Fruit fly (Drosophila melanogaster) whole organism, embryonic: ENCODE data around the gene Rdh.

Source experiments
- ATbp ChIP-seq: fragments of 200-800 bp; sonication (Bioruptor generic); optimal IDR thresholded peaks from 2 replicates; lab custom pipeline; 2017; ENCODE audit warnings: missing biosample characterization, mild to moderate bottlenecking, missing genetic modification characterization, missing genetic modification reagents
- CG10366 ChIP-seq: fragments of 200-800 bp; sonication (Bioruptor generic); IDR thresholded peaks from 2 replicates; pipeline ENCODE4 v1.3.6; 2022; ENCODE audit warnings: missing biosample characterization, missing genetic modification characterization
- CG11085 ChIP-seq: fragments of 200-800 bp; sonication (Bioruptor generic); IDR thresholded peaks from 2 replicates; pipeline ENCODE4 v1.3.6; 2022; ENCODE audit warnings: missing biosample characterization, missing genetic modification characterization
- CG11093 ChIP-seq: fragments of 200-800 bp; sonication (Bioruptor generic); IDR thresholded peaks from 3 replicates; pipeline ENCODE4 v1.3.6; 2022; ENCODE audit warnings: missing biosample characterization, missing genetic modification characterization
- CG12104 ChIP-seq: fragments of 200-800 bp; sonication (Bioruptor generic); optimal IDR thresholded peaks from 3 replicates; lab custom pipeline; 2016; ENCODE audit warnings: missing biosample characterization, missing genetic modification characterization
- CG1233 ChIP-seq: fragments of 200-800 bp; sonication (Bioruptor generic); optimal IDR thresholded peaks from 4 replicates; lab custom pipeline; 2018; ENCODE audit warnings: missing biosample characterization, mild to moderate bottlenecking, missing genetic modification characterization
- CG15073 ChIP-seq: fragments of 200-800 bp; sonication (Bioruptor generic); optimal IDR thresholded peaks from 2 replicates; lab custom pipeline; 2016; ENCODE audit warnings: missing biosample characterization, missing genetic modification characterization
- CG15601 ChIP-seq: fragments of 200-800 bp; sonication (Bioruptor generic); optimal IDR thresholded peaks from 3 replicates; lab custom pipeline; 2019; ENCODE audit warnings: missing biosample characterization, mild to moderate bottlenecking, missing genetic modification characterization, moderate library complexity
- CG1602 ChIP-seq: fragments of 200-800 bp; sonication (Bioruptor generic); optimal IDR thresholded peaks from 3 replicates; lab custom pipeline; 2016; ENCODE audit warnings: missing biosample characterization, missing genetic modification characterization
- CG17359 ChIP-seq: fragments of 200-800 bp; sonication (Bioruptor generic); optimal IDR thresholded peaks from 3 replicates; lab custom pipeline; 2018; ENCODE audit warnings: missing biosample characterization, mild to moderate bottlenecking, missing genetic modification characterization, moderate library complexity
- CG17802 ChIP-seq: fragments of 200-800 bp; sonication (Bioruptor generic); optimal IDR thresholded peaks from 2 replicates; lab custom pipeline; 2018; ENCODE audit warnings: missing biosample characterization, mild to moderate bottlenecking, missing genetic modification characterization, moderate library complexity
- CG17829 ChIP-seq: fragments of 200-800 bp; optimal IDR thresholded peaks from 2 replicates; lab custom pipeline; 2019; ENCODE audit warnings: missing biosample characterization, mild to moderate bottlenecking, missing genetic modification characterization, moderate library complexity
- CG18619 ChIP-seq: fragments of 200-800 bp; sonication (Bioruptor generic); optimal IDR thresholded peaks from 3 replicates; lab custom pipeline; 2017; ENCODE audit warnings: missing biosample characterization, mild to moderate bottlenecking, missing genetic modification characterization
- CG2199 ChIP-seq: fragments of 200-800 bp; sonication (Bioruptor generic); IDR thresholded peaks from 3 replicates; pipeline ENCODE4 v1.3.6; 2022; ENCODE audit warnings: missing biosample characterization, missing genetic modification characterization
- CG30431 ChIP-seq: fragments of 200-800 bp; sonication (Bioruptor generic); optimal IDR thresholded peaks from 2 replicates; lab custom pipeline; 2017; ENCODE audit warnings: missing biosample characterization, missing genetic modification characterization
- CG31441 ChIP-seq: fragments of 200-800 bp; sonication (Bioruptor generic); IDR thresholded peaks from 2 replicates; pipeline ENCODE4 v1.3.6; 2022; ENCODE audit warnings: missing biosample characterization, missing genetic modification characterization
- CG3838 ChIP-seq: fragments of 200-800 bp; sonication (Bioruptor generic); optimal IDR thresholded peaks from 3 replicates; lab custom pipeline; 2016; ENCODE audit warnings: missing biosample characterization, missing genetic modification characterization
- CG4854 ChIP-seq: fragments of 200-800 bp; sonication (Bioruptor generic); optimal IDR thresholded peaks from 2 replicates; lab custom pipeline; 2016; ENCODE audit warnings: missing biosample characterization, missing genetic modification characterization, inconsistent platforms
- CG6654 ChIP-seq: fragments of 200-800 bp; sonication (Bioruptor generic); optimal IDR thresholded peaks from 2 replicates; lab custom pipeline; 2017; ENCODE audit warnings: missing biosample characterization, mild to moderate bottlenecking, missing genetic modification characterization
- CG6689 ChIP-seq: fragments of 200-800 bp; sonication (Bioruptor generic); IDR thresholded peaks from 2 replicates; pipeline ENCODE4 v1.3.6; 2022; ENCODE audit warnings: missing biosample characterization, missing genetic modification characterization
- CG7839 ChIP-seq: fragments of 200-800 bp; sonication (Bioruptor generic); optimal IDR thresholded peaks from 3 replicates; lab custom pipeline; 2018; ENCODE audit warnings: missing biosample characterization, mild to moderate bottlenecking, missing genetic modification characterization, moderate library complexity
- CG9727 ChIP-seq: fragments of 200-800 bp; sonication (Bioruptor generic); optimal IDR thresholded peaks from 3 replicates; lab custom pipeline; 2017; ENCODE audit warnings: missing biosample characterization, mild to moderate bottlenecking, missing genetic modification characterization
- Dbx ChIP-seq: fragments of 200-800 bp; sonication (Bioruptor generic); IDR thresholded peaks from 3 replicates; pipeline ENCODE4 v1.3.6; 2022; ENCODE audit warnings: missing biosample characterization, missing genetic modification characterization
- HmgD ChIP-seq: fragments of 200-800 bp; sonication (Bioruptor generic); optimal IDR thresholded peaks from 3 replicates; lab custom pipeline; 2016; ENCODE audit warnings: missing biosample characterization, missing genetic modification characterization
- Hmr ChIP-seq: fragments of 200-800 bp; sonication (Bioruptor generic); optimal IDR thresholded peaks from 3 replicates; lab custom pipeline; 2017; ENCODE audit warnings: mild to moderate bottlenecking, missing biosample characterization, missing genetic modification reagents, missing genetic modification characterization
- Lim3 ChIP-seq: fragments of 200-800 bp; sonication (Bioruptor generic); IDR thresholded peaks from 2 replicates; pipeline ENCODE4 v1.3.6; 2022; ENCODE audit warnings: missing biosample characterization, missing genetic modification characterization
- Mrtf ChIP-seq: fragments of 200-800 bp; sonication (Bioruptor generic); IDR thresholded peaks from 3 replicates; pipeline ENCODE4 v1.3.6; 2022; ENCODE audit warnings: missing biosample characterization, missing genetic modification characterization
- NfI ChIP-seq: fragments of 200-800 bp; sonication (Bioruptor generic); optimal IDR thresholded peaks from 3 replicates; lab custom pipeline; 2018; ENCODE audit warnings: missing biosample characterization, mild to moderate bottlenecking, missing genetic modification characterization, moderate library complexity
- Sox100B ChIP-seq: fragments of 200-800 bp; sonication (Bioruptor generic); optimal IDR thresholded peaks from 3 replicates; lab custom pipeline; 2018; ENCODE audit warnings: missing biosample characterization, mild to moderate bottlenecking, missing genetic modification characterization
- Taf1 ChIP-seq: fragments of 200-800 bp; sonication (Bioruptor generic); IDR thresholded peaks from 2 replicates; pipeline ENCODE4 v1.3.6; 2022; ENCODE audit warnings: missing biosample characterization, missing genetic modification characterization
- Xrp1 ChIP-seq: fragments of 200-800 bp; sonication (Bioruptor generic); IDR thresholded peaks from 2 replicates; pipeline ENCODE4 v1.3.6; 2022; ENCODE audit warnings: missing biosample characterization, missing genetic modification characterization
- br ChIP-seq: fragments of >200 bp; optimal IDR thresholded peaks from 2 replicates; lab custom pipeline; 2017
- ci ChIP-seq: fragments of 200-800 bp; sonication (Bioruptor generic); IDR thresholded peaks from 3 replicates; pipeline ENCODE4 v1.3.6; 2022; ENCODE audit warnings: missing biosample characterization, missing genetic modification characterization
- dpn ChIP-seq, 2 experiments: fragments of 200-800 bp; sonication (Bioruptor generic); optimal IDR thresholded peaks; 3 replicates each; lab custom pipeline; 2016; ENCODE audit warnings: missing biosample characterization in 2 of 2, missing genetic modification characterization in 2 of 2
- esg ChIP-seq: fragments of 200-800 bp; sonication (Bioruptor generic); conservative IDR thresholded peaks from 2 replicates; pipeline ENCODE4 v1.3.6; 2022; ENCODE audit warnings: missing biosample characterization, missing genetic modification characterization
- eve ChIP-seq, 2 experiments: fragments of >200 bp; optimal IDR thresholded peaks; 2 replicates each; lab custom pipeline; 2017; ENCODE audit warnings: missing biosample characterization in 2 of 2, missing genetic modification characterization in 2 of 2
- gsb-n ChIP-seq: fragments of 200-800 bp; sonication (Bioruptor generic); optimal IDR thresholded peaks from 3 replicates; lab custom pipeline; 2018; ENCODE audit warnings: missing biosample characterization, mild to moderate bottlenecking, missing genetic modification characterization
- lab ChIP-seq: fragments of 200-800 bp; sonication (Bioruptor generic); optimal IDR thresholded peaks from 3 replicates; lab custom pipeline; 2017; ENCODE audit warnings: missing biosample characterization, missing genetic modification characterization, mild to moderate bottlenecking, moderate library complexity, missing genetic modification reagents
- lola ChIP-seq, 3 experiments: fragments of >200 bp in 2 of 3; fragments of 200-800 bp in 1 of 3; sonication (Bioruptor generic) in 1 of 3; optimal IDR thresholded peaks; 2 replicates each; lab custom pipeline; 2017 to 2019; ENCODE audit warnings: missing biosample characterization in 3 of 3, missing genetic modification characterization in 3 of 3, mild to moderate bottlenecking in 1 of 3, moderate library complexity in 1 of 3
- nerfin-2 ChIP-seq: fragments of 200-800 bp; sonication (Bioruptor generic); IDR thresholded peaks from 2 replicates; pipeline ENCODE4 v1.3.6; 2022; ENCODE audit warnings: missing biosample characterization, missing genetic modification characterization; ENCODE audit not compliant: partially characterized antibody
- nmo ChIP-seq: fragments of 200-800 bp; sonication (Bioruptor generic); optimal IDR thresholded peaks from 2 replicates; lab custom pipeline; 2018; ENCODE audit warnings: missing biosample characterization, mild to moderate bottlenecking, missing genetic modification characterization, moderate library complexity
- ranshi ChIP-seq: fragments of 200-800 bp; sonication (Bioruptor generic); IDR thresholded peaks from 2 replicates; pipeline ENCODE4 v1.3.6; 2022; ENCODE audit warnings: missing biosample characterization, missing genetic modification characterization
- ro ChIP-seq: fragments of 200-800 bp; sonication (Bioruptor generic); IDR thresholded peaks from 2 replicates; pipeline ENCODE4 v1.3.6; 2022; ENCODE audit warnings: missing biosample characterization, missing genetic modification characterization
- so ChIP-seq: fragments of 200-800 bp; sonication (Bioruptor generic); IDR thresholded peaks from 3 replicates; pipeline ENCODE4 v1.3.6; 2022; ENCODE audit warnings: missing biosample characterization, missing genetic modification characterization
- ssp ChIP-seq: fragments of 200-800 bp; sonication (Bioruptor generic); IDR thresholded peaks from 2 replicates; pipeline ENCODE4 v1.3.6; 2022; ENCODE audit warnings: missing biosample characterization, missing genetic modification characterization
- tap ChIP-seq: fragments of 200-800 bp; optimal IDR thresholded peaks from 3 replicates; lab custom pipeline; 2019; ENCODE audit warnings: missing biosample characterization, mild to moderate bottlenecking, missing genetic modification characterization, moderate library complexity
- tin ChIP-seq: fragments of 200-800 bp; sonication (Bioruptor generic); optimal IDR thresholded peaks from 3 replicates; lab custom pipeline; 2016; ENCODE audit warnings: missing biosample characterization, missing genetic modification characterization
- vvl ChIP-seq: fragments of 200-800 bp; sonication (Bioruptor generic); IDR thresholded peaks from 2 replicates; pipeline ENCODE4 v1.3.6; 2022; ENCODE audit warnings: missing biosample characterization, missing genetic modification characterization
- zf30C ChIP-seq: fragments of 200-800 bp; sonication (Bioruptor generic); optimal IDR thresholded peaks from 3 replicates; lab custom pipeline; 2018; ENCODE audit warnings: missing biosample characterization, mild to moderate bottlenecking, missing genetic modification characterization

Rdh gene

DNA sequence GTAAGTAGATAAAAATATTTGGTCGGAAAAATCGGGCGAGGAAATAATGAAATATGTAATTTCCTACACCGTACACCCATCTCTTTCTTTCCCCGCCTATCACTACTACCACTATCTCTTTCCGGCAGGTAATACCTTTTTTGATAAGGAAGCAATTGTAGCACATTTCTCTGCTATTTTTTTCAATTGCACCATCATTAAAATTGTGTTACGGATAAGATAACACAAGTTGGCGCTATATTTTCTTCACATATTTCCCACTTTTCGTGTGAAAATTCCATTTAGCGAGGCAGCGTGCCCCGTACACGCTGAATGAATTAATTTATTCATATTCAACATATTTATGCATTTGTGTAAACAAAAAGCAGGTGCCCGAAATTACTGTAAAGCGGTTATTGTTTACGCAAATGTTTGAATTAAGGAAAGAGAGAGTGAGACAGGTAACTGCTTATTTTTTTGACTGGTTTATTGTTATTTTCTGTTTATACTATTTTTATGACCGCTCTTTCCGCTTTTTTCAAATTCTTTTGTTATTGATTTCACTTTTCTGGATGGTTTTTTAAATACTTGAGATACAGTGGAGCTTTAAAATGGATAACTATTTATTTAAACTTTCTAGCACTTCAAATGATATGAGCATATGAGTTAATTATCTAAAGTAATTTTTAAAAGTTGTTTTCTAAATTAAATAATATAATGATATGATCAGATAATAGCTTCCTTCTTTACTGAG, 38.7 kb upstream of the Rdh start (continued):
- TF ChIP-seq nerfin-2 (no peak), CG30431 (GFP tag; lab: Kevin White, UChicago) (no peak), CG1602 (GFP tag; lab: Kevin White, UChicago) (peak; percentile 12), CG11085 (GFP tag; lab: Robert Waterston, UW) (no peak), lola (GFP tag; optimal IDR thresholded peaks at IDR 0.05; lab: Kevin White, UChicago) (peak in 1 of 3 experiments; percentile 31), CG31441 (peak; percentile 66), tin (no peak), CG11093 (GFP tag; lab: Robert Waterston, UW) (no peak), Hmr (GFP tag; lab: Kevin White, UChicago) (peak; percentile 16), zf30C (GFP tag; lab: Kevin White, UChicago) (no peak), gsb-n (tag; lab: Kevin White, UChicago) (peak; percentile 63), br (lab: Kevin White, UChicago) (no peak), ranshi (GFP tag; lab: Robert Waterston, UW) (peak; percentile 46; the same call in 1 of the 2 replicates), CG17829 (peak; percentile 50), Sox100B (peak; percentile 39), CG2199 (GFP tag; lab: Robert Waterston, UW) (peak; percentile 90; the same call in 2 of the 3 replicates), CG7839 (tag; lab: Kevin White, UChicago) (peak; percentile 78), CG1233 (GFP tag; lab: Kevin White, UChicago) (peak; percentile 34), tap (tag; lab: Kevin White, UChicago) (peak; percentile 59), CG9727 (GFP tag; lab: Kevin White, UChicago) (peak; percentile 24), CG6654 (GFP tag; lab: Kevin White, UChicago) (no peak), CG12104 (GFP tag; lab: Kevin White, UChicago) (peak; percentile 26), CG18619 (GFP tag; lab: Kevin White, UChicago) (peak; percentile 11), CG3838 (no peak), nmo (GFP tag; lab: Kevin White, UChicago) (peak; percentile 62), ro (GFP tag; lab: Robert Waterston, UW) (no peak), CG10366 (GFP tag; lab: Robert Waterston, UW) (peak; percentile 57), so (GFP tag; lab: Robert Waterston, UW) (0 out of 3 replicates have a peak, but pooled peaks have one; percentile 36), Xrp1 (GFP tag; lab: Robert Waterston, UW) (peak; percentile 72), ATbp (GFP tag; lab: Kevin White, UChicago) (peak; percentile 43), HmgD (GFP tag; lab: Kevin White, UChicago) (no peak), CG4854 (no peak), dpn (GFP tag; optimal IDR thresholded peaks at IDR 0.05; lab: Kevin White, UChicago) (peak in 1 of 2 experiments; percentile 38), Mrtf (GFP tag; lab: Robert Waterston, UW) (peak; percentile 27; the same call in 1 of the 3 replicates), vvl (GFP tag; lab: Robert Waterston, UW) (peak; percentile 54; the same call in 1 of the 2 replicates), eve (GFP tag; optimal IDR thresholded peaks at IDR 0.05; lab: Kevin White, UChicago) (peak in 1 of 2 experiments; percentile 66), NfI (GFP tag; lab: Kevin White, UChicago) (no peak), CG6689 (peak; percentile 58; the same call in 1 of the 2 replicates), Lim3 (no peak), Dbx (GFP tag; lab: Robert Waterston, UW) (peak; percentile 42; the same call in 1 of the 3 replicates), Taf1 (peak; percentile 31; the same call in 1 of the 2 replicates), ci (GFP tag; lab: Robert Waterston, UW) (peak; percentile 65; the same call in 1 of the 3 replicates), CG17802 (tag; lab: Kevin White, UChicago) (no peak), CG17359 (tag; lab: Kevin White, UChicago) (peak; percentile 59), esg (GFP tag; lab: Robert Waterston, UW) (peak; percentile 65), ssp (GFP tag; lab: Robert Waterston, UW) (0 out of 2 replicates have a peak, but pooled peaks have one; percentile 22), CG15601 (tag; lab: Kevin White, UChicago) (peak; percentile 54), lab (GFP tag; lab: Kevin White, UChicago) (peak; percentile 13), CG15073 (GFP tag; lab: Kevin White, UChicago) (no peak)
